Worm (Caenorhabditis elegans): Measurements from ENCODE around the gene R05H5.3.

ce11 chrII:10164137-10164536 lies 33.3 kb upstream of the R05H5.3 start:
- no peak for TF ChIP-seq him-1 (tag; optimal IDR thresholded peaks at IDR 0.05)
- TF ChIP-seq W03F9.2 (tag; optimal IDR thresholded peaks at IDR 0.05): no peak
- no peak for TF ChIP-seq dao-5 (tag; optimal IDR thresholded peaks at IDR 0.05)

Data from whole organism, L4/young adult.